Fruit fly (Drosophila melanogaster) whole organism, pupa: ENCODE data around the gene CG42655.

Experiments used
- CG15710 ChIP-seq: fragments of 200-800 bp; sonication (Bioruptor generic); optimal IDR thresholded peaks from 2 replicates; lab custom pipeline; 2018; ENCODE audit warnings: missing biosample characterization, mild to moderate bottlenecking, missing genetic modification characterization, moderate library complexity
- CG17806 ChIP-seq: fragments of 200-800 bp; sonication (Bioruptor generic); optimal IDR thresholded peaks from 2 replicates; lab custom pipeline; 2018; ENCODE audit warnings: missing biosample characterization, mild to moderate bottlenecking, missing genetic modification characterization, moderate library complexity
- CG8159 ChIP-seq: fragments of 200-800 bp; sonication (Bioruptor generic); optimal IDR thresholded peaks from 3 replicates; lab custom pipeline; 2018; ENCODE audit warnings: missing biosample characterization, mild to moderate bottlenecking, missing genetic modification characterization, moderate library complexity
- EcR ChIP-seq: fragments of 200-800 bp; sonication (Bioruptor generic); optimal IDR thresholded peaks from 3 replicates; lab custom pipeline; 2019; ENCODE audit warnings: missing biosample characterization, missing genetic modification characterization, mild to moderate bottlenecking, moderate library complexity, missing genetic modification reagents
- Pif1B ChIP-seq: fragments of 200-800 bp; sonication (Bioruptor generic); optimal IDR thresholded peaks from 3 replicates; lab custom pipeline; 2016; ENCODE audit warnings: missing biosample characterization, missing genetic modification characterization
- Snoo ChIP-seq: fragments of 200-800 bp; sonication (Bioruptor generic); optimal IDR thresholded peaks from 3 replicates; lab custom pipeline; 2017; ENCODE audit warnings: missing biosample characterization, mild to moderate bottlenecking, missing genetic modification characterization, inconsistent platforms

DNA sequence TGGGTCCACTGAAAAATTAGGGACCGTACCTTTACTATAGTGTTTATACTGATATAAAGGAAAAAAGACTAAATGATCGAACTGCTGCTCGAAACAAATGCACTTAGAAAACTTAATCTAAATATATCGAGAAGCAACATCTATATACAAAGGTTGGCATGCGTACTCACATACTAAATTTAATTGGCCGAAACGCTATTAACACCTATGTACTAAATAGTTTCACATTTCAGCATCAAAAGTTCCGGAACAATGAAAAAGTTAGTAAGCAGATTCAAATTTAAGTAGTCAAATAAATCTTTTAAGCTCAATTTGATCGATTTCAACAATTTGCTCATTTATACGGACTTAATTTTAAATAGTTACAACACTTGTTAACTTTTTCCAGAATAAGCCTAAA lies 37.6 kb upstream of the CG42655 start, which contains the start of gene fln:
- TF ChIP-seq CG17806: no peak
- TF ChIP-seq CG15710 (tag; lab: Kevin White, UChicago): no peak
- TF ChIP-seq EcR (GFP tag; lab: Kevin White, UChicago): no peak
- TF ChIP-seq Pif1B (GFP tag; lab: Kevin White, UChicago): no peak
- no peak for TF ChIP-seq CG8159 (tag; lab: Kevin White, UChicago)
- no peak for TF ChIP-seq Snoo (tag; lab: Kevin White, UChicago)
